Fruit fly (Drosophila melanogaster): ENCODE data around the gene Tctp.
A peak's percentile ranks its signal among the peaks of the same experiment; 100 is the strongest.

- peak; percentile 95 for TF ChIP-seq svp (GFP tag)
- TF ChIP-seq OdsH (GFP tag; optimal IDR thresholded peaks at IDR 0.05): peak; percentile 68
- TF ChIP-seq CG11294 (GFP tag; IDR thresholded peaks at IDR 0.05): no peak
- TF ChIP-seq CG32006 (GFP tag; optimal IDR thresholded peaks at IDR 0.05): peak; percentile 65
- peak; percentile 39 for TF ChIP-seq vri (GFP tag; optimal IDR thresholded peaks at IDR 0.05)
- TF ChIP-seq Sox102F (GFP tag; optimal IDR thresholded peaks at IDR 0.05): peak; percentile 72
- no peak for TF ChIP-seq CG6854 (GFP tag; optimal IDR thresholded peaks at IDR 0.05)
Observed at dm6 chr3R:11211291-11212061, 1.4 kb downstream of the Tctp start.
